Fruit fly (Drosophila melanogaster) whole organism: ENCODE measurements around the gene CG9119.

Experiments used
- CG8478 ChIP-seq: fragments of >200 bp; optimal IDR thresholded peaks from 2 replicates; lab custom pipeline; 2018; ENCODE audit warnings: inconsistent platforms
- Dll ChIP-seq: fragments of >200 bp; optimal IDR thresholded peaks from 2 replicates; lab custom pipeline; 2017
- EcR ChIP-seq, 2 experiments: fragments of >200 bp; optimal IDR thresholded peaks; 2 replicates each; lab custom pipeline; 2017; ENCODE audit warnings: missing biosample characterization in 2 of 2, missing genetic modification characterization in 2 of 2, missing genetic modification reagents in 2 of 2
- pan ChIP-seq: fragments of >200 bp; optimal IDR thresholded peaks from 2 replicates; lab custom pipeline; 2017
- psq ChIP-seq: fragments of >200 bp; optimal IDR thresholded peaks from 2 replicates; lab custom pipeline; 2017
- usp ChIP-seq: fragments of >200 bp; optimal IDR thresholded peaks from 2 replicates; lab custom pipeline; 2017; ENCODE audit warnings: missing biosample characterization, missing genetic modification characterization, mixed read lengths

Gene CG9119

dm6 chr3L:1166945-1167913, 37.4 kb downstream of the CG9119 start:
- TF ChIP-seq EcR (GFP tag; optimal IDR thresholded peaks at IDR 0.05; lab: Kevin White, UChicago) (no peak), CG8478 (no peak), pan (lab: Kevin White, UChicago) (no peak), psq (lab: Kevin White, UChicago) (no peak), Dll (lab: Kevin White, UChicago) (no peak), usp (GFP tag; lab: Kevin White, UChicago) (no peak)

- TF ChIP-seq usp (GFP tag; lab: Kevin White, UChicago) (no peak), EcR (GFP tag; optimal IDR thresholded peaks at IDR 0.05; lab: Kevin White, UChicago) (no peak), psq (lab: Kevin White, UChicago) (no peak), Dll (lab: Kevin White, UChicago) (no peak)
Measured at dm6 chr3L:1166266-1166665, 38.3 kb downstream of the CG9119 start.

dm6 chr3L:1165808-1166207, 38.8 kb downstream of the CG9119 start:
- no peak for TF ChIP-seq pan (lab: Kevin White, UChicago)
- no peak for TF ChIP-seq EcR (GFP tag; optimal IDR thresholded peaks at IDR 0.05; lab: Kevin White, UChicago)
- no peak for TF ChIP-seq CG8478
- no peak for TF ChIP-seq usp (GFP tag; lab: Kevin White, UChicago)
- TF ChIP-seq psq (lab: Kevin White, UChicago): no peak
- no peak for TF ChIP-seq Dll (lab: Kevin White, UChicago)
